Fruit fly (Drosophila melanogaster) whole organism, embryonic: Measurements from ENCODE around the gene CG15536.

Experiments
- Atf6 ChIP-seq: fragments of 200-800 bp; sonication (Bioruptor generic); IDR thresholded peaks from 2 replicates; pipeline ENCODE4 v1.3.6; 2022; ENCODE audit warnings: missing biosample characterization, missing genetic modification characterization
- CG10267 ChIP-seq: fragments of 200-800 bp; sonication (Bioruptor generic); optimal IDR thresholded peaks from 2 replicates; lab custom pipeline; 2018; ENCODE audit warnings: missing biosample characterization, mild to moderate bottlenecking, missing genetic modification characterization, moderate library complexity
- CG11456 ChIP-seq: fragments of 200-800 bp; sonication (Bioruptor generic); IDR thresholded peaks from 3 replicates; pipeline ENCODE4 v1.3.6; 2022; ENCODE audit warnings: missing biosample characterization, missing genetic modification characterization
- CG11504 ChIP-seq: fragments of 200-800 bp; sonication (Bioruptor generic); optimal IDR thresholded peaks from 3 replicates; lab custom pipeline; 2019; ENCODE audit warnings: missing biosample characterization, mild to moderate bottlenecking, missing genetic modification characterization, moderate library complexity
- CG11695 ChIP-seq: fragments of 200-800 bp; sonication (Bioruptor generic); IDR thresholded peaks from 3 replicates; pipeline ENCODE4 v1.3.6; 2022; ENCODE audit warnings: missing biosample characterization, missing genetic modification characterization
- CG12236 ChIP-seq: fragments of 200-800 bp; sonication (Bioruptor generic); optimal IDR thresholded peaks from 2 replicates; lab custom pipeline; 2016; ENCODE audit warnings: missing biosample characterization, missing genetic modification characterization
- CG12769 ChIP-seq: fragments of 200-800 bp; sonication (Bioruptor generic); optimal IDR thresholded peaks from 2 replicates; lab custom pipeline; 2019; ENCODE audit warnings: missing biosample characterization, mild to moderate bottlenecking, missing genetic modification characterization, moderate library complexity
- CG13894 ChIP-seq: fragments of 200-800 bp; sonication (Bioruptor generic); optimal IDR thresholded peaks from 3 replicates; lab custom pipeline; 2018; ENCODE audit warnings: missing biosample characterization, mild to moderate bottlenecking, missing genetic modification characterization, moderate library complexity
- CG14050 ChIP-seq: fragments of 200-800 bp; sonication (Bioruptor generic); IDR thresholded peaks from 3 replicates; pipeline ENCODE4 v1.3.6; 2022; ENCODE audit warnings: missing biosample characterization, missing genetic modification characterization
- CG15073 ChIP-seq: fragments of 200-800 bp; sonication (Bioruptor generic); optimal IDR thresholded peaks from 2 replicates; lab custom pipeline; 2016; ENCODE audit warnings: missing biosample characterization, missing genetic modification characterization
- CG1529 ChIP-seq: fragments of 200-800 bp; sonication (Bioruptor generic); optimal IDR thresholded peaks from 3 replicates; lab custom pipeline; 2018; ENCODE audit warnings: missing biosample characterization, missing genetic modification characterization
- CG15479 ChIP-seq: fragments of 200-800 bp; sonication (Bioruptor generic); optimal IDR thresholded peaks from 3 replicates; lab custom pipeline; 2019; ENCODE audit warnings: missing biosample characterization, mild to moderate bottlenecking, missing genetic modification characterization, moderate library complexity
- CG17912 ChIP-seq: fragments of 200-800 bp; sonication (Bioruptor generic); optimal IDR thresholded peaks from 2 replicates; lab custom pipeline; 2018; ENCODE audit warnings: missing biosample characterization, mild to moderate bottlenecking, missing genetic modification characterization
- CG33213 ChIP-seq: fragments of 200-800 bp; sonication (Bioruptor generic); optimal IDR thresholded peaks from 3 replicates; lab custom pipeline; 2016; ENCODE audit warnings: missing biosample characterization, missing genetic modification characterization
- CG3407 ChIP-seq: fragments of 200-800 bp; sonication (Bioruptor generic); optimal IDR thresholded peaks from 2 replicates; lab custom pipeline; 2018; ENCODE audit warnings: missing biosample characterization, mild to moderate bottlenecking, missing genetic modification characterization
- CG3847 ChIP-seq: fragments of 200-800 bp; sonication (Bioruptor generic); IDR thresholded peaks from 2 replicates; pipeline ENCODE4 v1.3.6; 2022; ENCODE audit warnings: missing biosample characterization, missing genetic modification characterization
- CG6689 ChIP-seq: fragments of 200-800 bp; sonication (Bioruptor generic); IDR thresholded peaks from 2 replicates; pipeline ENCODE4 v1.3.6; 2022; ENCODE audit warnings: missing biosample characterization, missing genetic modification characterization
- CG6791 ChIP-seq: fragments of 200-800 bp; sonication (Bioruptor generic); IDR thresholded peaks from 3 replicates; pipeline ENCODE4 v1.3.6; 2022; ENCODE audit warnings: missing biosample characterization, missing genetic modification characterization; ENCODE audit not compliant: partially characterized antibody
- CG7745 ChIP-seq: fragments of 200-800 bp; sonication (Bioruptor generic); optimal IDR thresholded peaks from 2 replicates; lab custom pipeline; 2018; ENCODE audit warnings: missing biosample characterization, mild to moderate bottlenecking, missing genetic modification characterization, moderate library complexity
- CG8478 ChIP-seq: fragments of >200 bp; optimal IDR thresholded peaks from 2 replicates; lab custom pipeline; 2018
- CTCF ChIP-seq: fragments of 200-800 bp; sonication (Bioruptor generic); optimal IDR thresholded peaks from 2 replicates; lab custom pipeline; 2017; ENCODE audit warnings: missing biosample characterization, mild to moderate bottlenecking, missing genetic modification characterization, moderate library complexity
- Doc2 ChIP-seq: fragments of 200-800 bp; sonication (Bioruptor generic); IDR thresholded peaks from 2 replicates; pipeline ENCODE4 v1.3.6; 2022; ENCODE audit warnings: missing biosample characterization, missing genetic modification characterization
- Dp ChIP-seq: fragments of 200-800 bp; sonication (Bioruptor generic); optimal IDR thresholded peaks from 2 replicates; lab custom pipeline; 2018; ENCODE audit warnings: missing biosample characterization, mild to moderate bottlenecking, missing genetic modification characterization, moderate library complexity
- Drgx ChIP-seq: fragments of 200-800 bp; sonication (Bioruptor generic); IDR thresholded peaks from 2 replicates; pipeline ENCODE4 v1.3.6; 2022; ENCODE audit warnings: missing biosample characterization, missing genetic modification characterization
- Ets97D ChIP-seq: fragments of 200-800 bp; sonication (Bioruptor generic); optimal IDR thresholded peaks from 3 replicates; lab custom pipeline; 2016; ENCODE audit warnings: missing biosample characterization, missing genetic modification characterization
- H2.0 ChIP-seq: fragments of 200-800 bp; sonication (Bioruptor generic); IDR thresholded peaks from 2 replicates; pipeline ENCODE4 v1.3.6; 2022; ENCODE audit warnings: missing biosample characterization, missing genetic modification characterization
- Hsf ChIP-seq: fragments of 200-800 bp; sonication (Bioruptor generic); optimal IDR thresholded peaks from 3 replicates; lab custom pipeline; 2016; ENCODE audit warnings: missing biosample characterization, missing genetic modification characterization
- Med ChIP-seq: fragments of 200-800 bp; sonication (Bioruptor generic); peaks from one replicate; lab custom pipeline; 2016; ENCODE audit warnings: missing biosample characterization, missing genetic modification characterization, mild to moderate bottlenecking, inconsistent platforms, moderate library complexity
- Six4 ChIP-seq: fragments of 200-800 bp; sonication (Bioruptor generic); optimal IDR thresholded peaks from 2 replicates; lab custom pipeline; 2016; ENCODE audit warnings: missing biosample characterization, missing genetic modification characterization
- Usf ChIP-seq: fragments of 200-800 bp; sonication (Bioruptor generic); optimal IDR thresholded peaks from 2 replicates; lab custom pipeline; 2017; ENCODE audit warnings: missing genotype, missing biosample characterization, missing genetic modification characterization
- YL-1 ChIP-seq: fragments of 200-800 bp; sonication (Bioruptor generic); optimal IDR thresholded peaks from 3 replicates; lab custom pipeline; 2017; ENCODE audit warnings: missing biosample characterization, mild to moderate bottlenecking, missing genetic modification characterization
- al ChIP-seq: fragments of 200-800 bp; sonication (Bioruptor generic); IDR thresholded peaks from 2 replicates; pipeline ENCODE4 v1.3.6; 2022; ENCODE audit warnings: missing biosample characterization, missing genetic modification characterization
- ash1 ChIP-seq: fragments of 200-800 bp; sonication (Bioruptor generic); optimal IDR thresholded peaks from 2 replicates; lab custom pipeline; 2018; ENCODE audit warnings: missing biosample characterization, mild to moderate bottlenecking, missing genetic modification characterization
- cad ChIP-seq: fragments of >200 bp; optimal IDR thresholded peaks from 2 replicates; lab custom pipeline; 2017; ENCODE audit warnings: missing biosample characterization, missing genetic modification characterization
- ci ChIP-seq: fragments of 200-800 bp; sonication (Bioruptor generic); IDR thresholded peaks from 3 replicates; pipeline ENCODE4 v1.3.6; 2022; ENCODE audit warnings: missing biosample characterization, missing genetic modification characterization
- croc ChIP-seq: fragments of 200-800 bp; sonication (Bioruptor generic); conservative IDR thresholded peaks from 3 replicates; pipeline ENCODE4 v1.3.6; 2022; ENCODE audit warnings: missing biosample characterization, missing genetic modification characterization
- da ChIP-seq: fragments of 200-800 bp; sonication (Bioruptor generic); optimal IDR thresholded peaks from 2 replicates; lab custom pipeline; 2016; ENCODE audit warnings: missing biosample characterization, missing genetic modification characterization
- disco-r ChIP-seq: fragments of 200-800 bp; sonication (Bioruptor generic); optimal IDR thresholded peaks from 2 replicates; lab custom pipeline; 2016; ENCODE audit warnings: missing biosample characterization, missing genetic modification characterization
- emc ChIP-seq: fragments of 200-800 bp; sonication (Bioruptor generic); optimal IDR thresholded peaks from 2 replicates; lab custom pipeline; 2016; ENCODE audit warnings: missing biosample characterization, missing genetic modification characterization
- gsb-n ChIP-seq: fragments of 200-800 bp; sonication (Bioruptor generic); optimal IDR thresholded peaks from 3 replicates; lab custom pipeline; 2018; ENCODE audit warnings: missing biosample characterization, mild to moderate bottlenecking, missing genetic modification characterization
- hb ChIP-seq: fragments of 200-800 bp; sonication (Bioruptor generic); IDR thresholded peaks from 3 replicates; pipeline ENCODE4 v1.3.6; 2022; ENCODE audit warnings: missing biosample characterization, missing genetic modification characterization; ENCODE audit not compliant: partially characterized antibody
- lilli ChIP-seq: fragments of 200-800 bp; sonication (Bioruptor generic); optimal IDR thresholded peaks from 3 replicates; lab custom pipeline; 2016; ENCODE audit warnings: missing biosample characterization, missing genetic modification characterization
- mirr ChIP-seq: fragments of 200-800 bp; sonication (Bioruptor generic); optimal IDR thresholded peaks from 3 replicates; lab custom pipeline; 2018; ENCODE audit warnings: missing biosample characterization, mild to moderate bottlenecking, missing genetic modification characterization
- odd ChIP-seq: fragments of 200-800 bp; sonication (Bioruptor generic); optimal IDR thresholded peaks from 2 replicates; lab custom pipeline; 2017; ENCODE audit warnings: missing biosample characterization, mild to moderate bottlenecking, missing genetic modification characterization
- phol ChIP-seq: fragments of 200-800 bp; sonication (Bioruptor generic); optimal IDR thresholded peaks from 3 replicates; lab custom pipeline; 2018; ENCODE audit warnings: missing biosample characterization, mild to moderate bottlenecking, missing genetic modification characterization, moderate library complexity
- sc ChIP-seq, 3 experiments: fragments of >200 bp in 2 of 3; fragments of 200-800 bp in 1 of 3; sonication (Bioruptor generic) in 1 of 3; optimal IDR thresholded peaks; 2 replicates in 2 of 3; 3 replicates in 1 of 3; lab custom pipeline; 2017; ENCODE audit warnings: mild to moderate bottlenecking in 1 of 3, missing biosample characterization in 1 of 3, missing genetic modification characterization in 1 of 3, missing genetic modification reagents in 1 of 3
- scrt ChIP-seq: fragments of 200-800 bp; sonication (Bioruptor generic); optimal IDR thresholded peaks from 2 replicates; lab custom pipeline; 2018; ENCODE audit warnings: missing biosample characterization, mild to moderate bottlenecking, missing genetic modification characterization, moderate library complexity
- sima ChIP-seq: fragments of 200-800 bp; sonication (Bioruptor generic); optimal IDR thresholded peaks from 2 replicates; lab custom pipeline; 2016; ENCODE audit warnings: missing biosample characterization, missing genetic modification characterization
- tup ChIP-seq: fragments of 200-800 bp; sonication (Bioruptor generic); optimal IDR thresholded peaks from 2 replicates; lab custom pipeline; 2016; ENCODE audit warnings: missing biosample characterization, mild to moderate bottlenecking, missing genetic modification characterization, moderate library complexity
- unc-4 ChIP-seq: fragments of 200-800 bp; sonication (Bioruptor generic); IDR thresholded peaks from 2 replicates; pipeline ENCODE4 v1.3.6; 2022; ENCODE audit warnings: missing biosample characterization, missing genetic modification characterization; ENCODE audit not compliant: partially characterized antibody
- wek ChIP-seq: fragments of 200-800 bp; sonication (Bioruptor generic); optimal IDR thresholded peaks from 3 replicates; lab custom pipeline; 2018; ENCODE audit warnings: missing biosample characterization, mild to moderate bottlenecking, missing genetic modification characterization, moderate library complexity
- zfh1 ChIP-seq: fragments of 200-800 bp; sonication (Bioruptor generic); IDR thresholded peaks from 3 replicates; pipeline ENCODE4 v1.3.6; 2022; ENCODE audit warnings: missing biosample characterization, missing genetic modification characterization

The CG15536 gene

DNA sequence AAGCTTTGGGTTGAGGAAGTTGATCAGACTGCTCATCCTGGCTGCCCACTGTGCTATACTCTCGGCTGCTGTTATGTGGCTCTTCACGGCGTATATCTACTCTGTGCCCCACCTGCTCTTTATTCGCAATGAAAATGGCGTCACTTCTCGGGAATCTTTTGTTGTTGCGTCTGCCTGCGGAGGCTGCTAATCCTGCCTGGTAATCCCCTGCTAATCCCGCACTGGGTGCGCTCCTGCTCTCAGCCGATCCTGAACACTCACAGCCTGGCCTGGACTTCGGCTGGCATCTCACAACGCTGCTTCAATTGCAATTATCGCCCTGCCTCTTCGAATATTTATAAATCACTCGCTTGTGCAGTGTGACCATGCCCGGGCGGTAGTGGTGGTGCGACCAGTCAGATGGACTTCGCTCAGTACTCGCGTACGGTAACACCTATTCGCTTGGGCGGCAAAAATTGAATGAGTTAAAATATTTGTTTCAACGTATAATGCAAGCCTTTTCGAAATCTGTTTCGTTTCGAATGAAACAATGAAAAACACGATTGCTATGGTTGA lies 2.9 kb upstream of the CG15536 start, which contains the start of gene CG2218 (continued):
- TF ChIP-seq sc (optimal IDR thresholded peaks at IDR 0.05; lab: Kevin White, UChicago) (no peak), sc (GFP tag; optimal IDR thresholded peaks at IDR 0.05; lab: Kevin White, UChicago) (no peak), CG11504 (tag; lab: Kevin White, UChicago) (no peak), al (no peak), cad (GFP tag; lab: Kevin White, UChicago) (no peak), tup (GFP tag; lab: Kevin White, UChicago) (no peak), zfh1 (GFP tag; lab: Robert Waterston, UW) (no peak), CG14050 (GFP tag; lab: Robert Waterston, UW) (no peak), CG7745 (tag; lab: Kevin White, UChicago) (no peak), unc-4 (0 out of 2 replicates have a peak, but pooled peaks have one; percentile 19), Med (peak; percentile 88), emc (no peak), CG1529 (GFP tag; lab: Kevin White, UChicago) (no peak), Drgx (no peak), wek (no peak), Ets97D (GFP tag; lab: Kevin White, UChicago) (peak; percentile 71), da (GFP tag; lab: Kevin White, UChicago) (no peak), ci (no peak), Dp (GFP tag; lab: Kevin White, UChicago) (peak; percentile 98), odd (GFP tag; lab: Kevin White, UChicago) (no peak), CG3407 (no peak), gsb-n (tag; lab: Kevin White, UChicago) (no peak), CG17912 (GFP tag; lab: Kevin White, UChicago) (no peak), CG6791 (GFP tag; lab: Robert Waterston, UW) (peak; percentile 53; the same call in 1 of the 3 replicates), CG8478 (no peak), CG3847 (GFP tag; lab: Robert Waterston, UW) (peak; percentile 69), Usf (GFP tag; lab: Kevin White, UChicago) (no peak), CTCF (GFP tag; lab: Kevin White, UChicago) (peak; percentile 54), Doc2 (no peak), Hsf (GFP tag; lab: Kevin White, UChicago) (no peak), CG33213 (GFP tag; lab: Kevin White, UChicago) (no peak), H2.0 (no peak), Atf6 (no peak), CG11456 (GFP tag; lab: Robert Waterston, UW) (no peak), croc (GFP tag; lab: Robert Waterston, UW) (no peak), lilli (GFP tag; lab: Kevin White, UChicago) (no peak), sima (GFP tag; lab: Kevin White, UChicago) (no peak), CG6689 (GFP tag; lab: Robert Waterston, UW) (no peak), CG12236 (GFP tag; lab: Kevin White, UChicago) (no peak), CG11695 (GFP tag; lab: Robert Waterston, UW) (no peak), disco-r (GFP tag; lab: Kevin White, UChicago) (no peak), ash1 (no peak), Six4 (GFP tag; lab: Kevin White, UChicago) (no peak), YL-1 (peak; percentile 80), CG12769 (tag; lab: Kevin White, UChicago) (no peak), CG13894 (tag; lab: Kevin White, UChicago) (no peak), scrt (GFP tag; lab: Kevin White, UChicago) (no peak), mirr (GFP tag; lab: Kevin White, UChicago) (peak; percentile 43), hb (GFP tag; lab: Robert Waterston, UW) (no peak), CG10267 (tag; lab: Kevin White, UChicago) (peak; percentile 47), CG15479 (no peak), CG15073 (GFP tag; lab: Kevin White, UChicago) (no peak), phol (tag; lab: Kevin White, UChicago) (peak; percentile 91)
